Fruit fly (Drosophila melanogaster): Measurements from ENCODE around the gene CG11768.

- TF ChIP-seq CTCF (optimal IDR thresholded peaks at IDR 0.05) (no peak), CG8478 (optimal IDR thresholded peaks at IDR 0.05) (no peak)
These were observed 66.8 kb downstream of the CG11768 start for dm6 chr3R:8701197-8701596.
